Fruit fly (Drosophila melanogaster): ENCODE data around the gene eIF4E4.

eIF4E4 gene

dm6 chr3L:6619060-6619459 lies 46.4 kb downstream of the eIF4E4 start:
- peak; percentile 37 for TF ChIP-seq Med (GFP tag)
- peak; percentile 17 for TF ChIP-seq HmgZ (tag; optimal IDR thresholded peaks at IDR 0.05)
- TF ChIP-seq CTCF (GFP tag; optimal IDR thresholded peaks at IDR 0.05) = peak; percentile 62
- no peak for TF ChIP-seq CG11723 (GFP tag; optimal IDR thresholded peaks at IDR 0.05)
- peak; percentile 12; the same call in 1 of the 2 replicates for TF ChIP-seq CG9932 (GFP tag; IDR thresholded peaks at IDR 0.05)
- TF ChIP-seq CG7987 (GFP tag; optimal IDR thresholded peaks at IDR 0.05) = no peak
- TF ChIP-seq Bgb (GFP tag; IDR thresholded peaks at IDR 0.05; ENCODE audit: partially characterized antibody) = peak; percentile 24; the same call in 1 of the 2 replicates
- no peak for TF ChIP-seq CG12299 (tag; optimal IDR thresholded peaks at IDR 0.05)
- no peak for TF ChIP-seq CG13775 (GFP tag; optimal IDR thresholded peaks at IDR 0.05)
- no peak for TF ChIP-seq CG8290 (GFP tag; optimal IDR thresholded peaks at IDR 0.05)
- peak in 1 of 2 experiments; percentile 20 for TF ChIP-seq CG8290 (tag; optimal IDR thresholded peaks at IDR 0.05)
- TF ChIP-seq CG2875 (GFP tag; optimal IDR thresholded peaks at IDR 0.05) = no peak
- no peak for TF ChIP-seq ab (GFP tag; optimal IDR thresholded peaks at IDR 0.05)
- peak; percentile 99 for TF ChIP-seq Meics (GFP tag; optimal IDR thresholded peaks at IDR 0.05)
- TF ChIP-seq pita (GFP tag; optimal IDR thresholded peaks at IDR 0.05) = peak; percentile 24
- TF ChIP-seq stwl (tag; optimal IDR thresholded peaks at IDR 0.05) = peak; percentile 29

DNA sequence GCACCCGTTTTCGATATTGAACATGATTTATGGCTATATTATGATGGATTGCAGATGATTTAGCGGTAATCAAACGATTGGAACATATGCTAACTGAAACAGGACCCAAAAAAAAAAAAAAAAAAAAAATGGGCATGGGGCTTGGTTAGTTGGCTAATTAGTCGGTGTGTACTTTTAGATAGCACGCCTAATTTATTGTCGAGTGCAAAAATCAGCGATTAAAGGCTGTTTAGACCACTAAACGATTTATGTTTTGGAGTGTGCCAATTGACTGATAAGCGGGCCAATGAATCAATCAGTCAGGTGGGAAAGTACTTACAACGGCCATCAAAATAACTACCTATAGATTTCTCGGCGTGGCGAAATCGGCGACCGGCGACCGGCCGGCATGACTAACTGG lies 50.3 kb downstream of the eIF4E4 start:
- no peak for TF ChIP-seq CG11456 (GFP tag; IDR thresholded peaks at IDR 0.05)
- no peak for TF ChIP-seq so (GFP tag; IDR thresholded peaks at IDR 0.05)
- no peak for TF ChIP-seq CG11695 (GFP tag; IDR thresholded peaks at IDR 0.05)
- no peak for TF ChIP-seq pum (GFP tag; optimal IDR thresholded peaks at IDR 0.05)
- TF ChIP-seq NFAT (GFP tag; IDR thresholded peaks at IDR 0.05) = no peak
- TF ChIP-seq maf-S (GFP tag; optimal IDR thresholded peaks at IDR 0.05) = no peak
- TF ChIP-seq CG12659 (GFP tag; optimal IDR thresholded peaks at IDR 0.05) = no peak
- no peak for TF ChIP-seq CG13424 (tag; optimal IDR thresholded peaks at IDR 0.05)
- no peak for TF ChIP-seq klu (GFP tag; IDR thresholded peaks at IDR 0.05)
- no peak for TF ChIP-seq D19B (GFP tag; optimal IDR thresholded peaks at IDR 0.05)
- no peak for TF ChIP-seq CG2875 (GFP tag; optimal IDR thresholded peaks at IDR 0.05)
- TF ChIP-seq z (GFP tag; IDR thresholded peaks at IDR 0.05) = no peak
- no peak for TF ChIP-seq CG6689 (GFP tag; IDR thresholded peaks at IDR 0.05)
- no peak for TF ChIP-seq CG18476 (GFP tag; optimal IDR thresholded peaks at IDR 0.05)
- no peak for TF ChIP-seq wor (GFP tag; IDR thresholded peaks at IDR 0.05)
- no peak for TF ChIP-seq unpg (GFP tag; optimal IDR thresholded peaks at IDR 0.05)
- no peak for TF ChIP-seq CG17186 (GFP tag; optimal IDR thresholded peaks at IDR 0.05)
- no peak for TF ChIP-seq sr (GFP tag; IDR thresholded peaks at IDR 0.05)
- TF ChIP-seq ro (GFP tag; IDR thresholded peaks at IDR 0.05) = no peak
- no peak for TF ChIP-seq fd64A (GFP tag; optimal IDR thresholded peaks at IDR 0.05)
- TF ChIP-seq knrl (GFP tag; IDR thresholded peaks at IDR 0.05; ENCODE audit: partially characterized antibody) = no peak
- TF ChIP-seq CG4730 (GFP tag; IDR thresholded peaks at IDR 0.05) = no peak
- no peak for TF ChIP-seq gsb (GFP tag; IDR thresholded peaks at IDR 0.05)
- no peak for TF ChIP-seq CoRest (tag; optimal IDR thresholded peaks at IDR 0.05)
- TF ChIP-seq CG17359 (tag; optimal IDR thresholded peaks at IDR 0.05) = no peak
- no peak for TF ChIP-seq CG13624 (GFP tag; optimal IDR thresholded peaks at IDR 0.05)
- TF ChIP-seq CG2116 (GFP tag; optimal IDR thresholded peaks at IDR 0.05) = no peak
- peak; percentile 59 for TF ChIP-seq Vsx1 (GFP tag; optimal IDR thresholded peaks at IDR 0.05)
- peak; percentile 22 for TF ChIP-seq Hey (tag; optimal IDR thresholded peaks at IDR 0.05)
- TF ChIP-seq amos (GFP tag; IDR thresholded peaks at IDR 0.05; ENCODE audit: partially characterized antibody) = no peak
- TF ChIP-seq Max (GFP tag; optimal IDR thresholded peaks at IDR 0.05) = no peak
- TF ChIP-seq lab (GFP tag; optimal IDR thresholded peaks at IDR 0.05) = peak; percentile 67
- TF ChIP-seq Dip3 (GFP tag; optimal IDR thresholded peaks at IDR 0.05) = no peak
- TF ChIP-seq HLH4C (GFP tag; IDR thresholded peaks at IDR 0.05; ENCODE audit: partially characterized antibody) = no peak
- no peak for TF ChIP-seq CG10431 (GFP tag; optimal IDR thresholded peaks at IDR 0.05)
- no peak for TF ChIP-seq br (optimal IDR thresholded peaks at IDR 0.05)
- no peak for TF ChIP-seq CG3847 (GFP tag; IDR thresholded peaks at IDR 0.05)
- no peak for TF ChIP-seq hth (optimal IDR thresholded peaks at IDR 0.05)

Measured in whole organism, embryonic.